Worm (Caenorhabditis elegans) whole organism, late embryonic: ENCODE data around the gene ztf-30.
A peak's percentile ranks its signal among the peaks of the same experiment; 100 is the strongest.

Experiments used
- C08G9.2 ChIP-seq: sonication (generic microtip); optimal IDR thresholded peaks from 2 replicates; lab custom pipeline; 2016; ENCODE audit warnings: mild to moderate bottlenecking, missing genetic modification characterization, moderate library complexity, missing compliant biosample characterization
- C38D4.7 ChIP-seq: fragments of 200-800 bp; sonication (Bioruptor generic); optimal IDR thresholded peaks from 2 replicates; lab custom pipeline; 2018; ENCODE audit warnings: mild to moderate bottlenecking, missing genetic modification characterization, moderate library complexity, missing compliant biosample characterization
- F13H6.1 ChIP-seq: sonication (generic microtip); optimal IDR thresholded peaks from 2 replicates; lab custom pipeline; 2016; ENCODE audit warnings: missing genetic modification characterization, missing compliant biosample characterization
- T23F11.4 ChIP-seq: fragments of 200-800 bp; sonication (Bioruptor generic); optimal IDR thresholded peaks from 2 replicates; lab custom pipeline; 2018; ENCODE audit warnings: mild to moderate bottlenecking, missing genetic modification characterization, missing compliant biosample characterization
- Y22D7AL.16 ChIP-seq: sonication (generic microtip); optimal IDR thresholded peaks from 2 replicates; lab custom pipeline; 2016; ENCODE audit warnings: missing genetic modification characterization, missing compliant biosample characterization
- ceh-18 ChIP-seq: sonication (generic microtip); optimal IDR thresholded peaks from 2 replicates; lab custom pipeline; 2016; ENCODE audit warnings: missing genetic modification characterization, missing compliant biosample characterization
- ceh-19 ChIP-seq: fragments of 200-800 bp; sonication (Bioruptor generic); optimal IDR thresholded peaks from 2 replicates; lab custom pipeline; 2018; ENCODE audit warnings: mild to moderate bottlenecking, missing genetic modification characterization, missing compliant biosample characterization
- ceh-31 ChIP-seq: sonication (generic microtip); optimal IDR thresholded peaks from 2 replicates; lab custom pipeline; 2016; ENCODE audit warnings: missing genetic modification characterization, missing compliant biosample characterization
- ceh-34 ChIP-seq: sonication (generic microtip); optimal IDR thresholded peaks from 2 replicates; lab custom pipeline; 2016; ENCODE audit warnings: mild to moderate bottlenecking, missing genetic modification characterization, missing compliant biosample characterization
- ceh-45 ChIP-seq: fragments of 200-800 bp; sonication (Bioruptor generic); IDR thresholded peaks from 2 replicates; pipeline ENCODE4 v1.3.6; 2022; ENCODE audit warnings: missing genetic modification reagents, missing genetic modification characterization, missing compliant biosample characterization
- ceh-6 ChIP-seq: fragments of 200-800 bp; sonication (Bioruptor generic); optimal IDR thresholded peaks from 2 replicates; lab custom pipeline; 2018; ENCODE audit warnings: mild to moderate bottlenecking, missing genetic modification characterization, missing compliant biosample characterization
- ets-4 ChIP-seq: sonication (generic microtip); optimal IDR thresholded peaks from 2 replicates; lab custom pipeline; 2016; ENCODE audit warnings: missing genetic modification characterization, missing compliant biosample characterization
- eyg-1 ChIP-seq: sonication (generic microtip); optimal IDR thresholded peaks from 2 replicates; lab custom pipeline; 2016; ENCODE audit warnings: missing genotype, missing genetic modification characterization, missing compliant biosample characterization
- fax-1 ChIP-seq: sonication (generic microtip); optimal IDR thresholded peaks from 2 replicates; lab custom pipeline; 2016; ENCODE audit warnings: missing genotype, missing genetic modification characterization, missing compliant biosample characterization
- hlh-30 ChIP-seq: sonication (generic microtip); optimal IDR thresholded peaks from 2 replicates; lab custom pipeline; 2017; ENCODE audit warnings: antibody characterized with exemption, missing genetic modification characterization, missing compliant biosample characterization; ENCODE audit not compliant: insufficient read depth
- hlh-6 ChIP-seq: sonication (generic microtip); optimal IDR thresholded peaks from 2 replicates; lab custom pipeline; 2016; ENCODE audit warnings: missing genotype, missing genetic modification characterization, missing compliant biosample characterization
- lim-6 ChIP-seq: sonication (generic microtip); optimal IDR thresholded peaks from 2 replicates; lab custom pipeline; 2016; ENCODE audit warnings: missing genetic modification characterization, missing compliant biosample characterization
- lin-11 ChIP-seq: fragments of 200-800 bp; sonication (Bioruptor generic); optimal IDR thresholded peaks from 2 replicates; lab custom pipeline; 2018; ENCODE audit warnings: mild to moderate bottlenecking, missing genetic modification characterization, missing compliant biosample characterization
- madf-2 ChIP-seq: sonication (generic microtip); optimal IDR thresholded peaks from 2 replicates; lab custom pipeline; 2017; ENCODE audit warnings: missing genetic modification characterization, missing compliant biosample characterization
- nfya-1 ChIP-seq: sonication (generic microtip); optimal IDR thresholded peaks from 2 replicates; lab custom pipeline; 2017; ENCODE audit warnings: missing genetic modification characterization, mild to moderate bottlenecking, missing compliant biosample characterization, antibody characterized with exemption, moderate library complexity
- npax-4 ChIP-seq: sonication (generic microtip); optimal IDR thresholded peaks from 2 replicates; lab custom pipeline; 2016; ENCODE audit warnings: missing genetic modification characterization, missing compliant biosample characterization
- pag-3 ChIP-seq: sonication (generic microtip); optimal IDR thresholded peaks from 2 replicates; lab custom pipeline; 2016; ENCODE audit warnings: missing compliant biosample characterization, missing genetic modification characterization, borderline replicate concordance
- pha-2 ChIP-seq: sonication (generic microtip); optimal IDR thresholded peaks from 2 replicates; lab custom pipeline; 2017; ENCODE audit warnings: mild to moderate bottlenecking, missing genetic modification characterization, missing compliant biosample characterization
- pha-4 ChIP-seq: fragments of 150-350 bp; optimal IDR thresholded peaks from 2 replicates; lab custom pipeline; 2018; ENCODE audit warnings: missing biosample characterization, missing genetic modification reagents, missing genetic modification characterization
- pqm-1 ChIP-seq: sonication (generic microtip); optimal IDR thresholded peaks from 2 replicates; lab custom pipeline; 2016; ENCODE audit warnings: missing genetic modification characterization, missing compliant biosample characterization
- pros-1 ChIP-seq: fragments of 150-350 bp; optimal IDR thresholded peaks from 2 replicates; lab custom pipeline; 2014; ENCODE audit warnings: missing biosample characterization, missing genetic modification reagents, missing genetic modification characterization
- rnt-1 ChIP-seq: sonication (generic microtip); optimal IDR thresholded peaks from 2 replicates; lab custom pipeline; 2016; ENCODE audit warnings: missing genetic modification characterization, missing compliant biosample characterization
- sox-2 ChIP-seq: fragments of 200-800 bp; sonication (Bioruptor generic); IDR thresholded peaks from 2 replicates; pipeline ENCODE4 v1.3.6; 2022; ENCODE audit warnings: missing genetic modification reagents, missing genetic modification characterization, missing compliant biosample characterization
- syd-9 ChIP-seq: sonication (generic microtip); optimal IDR thresholded peaks from 2 replicates; lab custom pipeline; 2016; ENCODE audit warnings: mild to moderate bottlenecking, missing genetic modification characterization, moderate library complexity, missing compliant biosample characterization
- tbx-2 ChIP-seq: sonication (generic microtip); optimal IDR thresholded peaks from 2 replicates; lab custom pipeline; 2016; ENCODE audit warnings: missing genetic modification characterization, missing compliant biosample characterization
- ttx-3 ChIP-seq: sonication (generic microtip); optimal IDR thresholded peaks from 2 replicates; lab custom pipeline; 2016; ENCODE audit warnings: missing genetic modification reagents, missing genetic modification characterization, missing compliant biosample characterization
- unc-42 ChIP-seq: sonication (generic microtip); optimal IDR thresholded peaks from 2 replicates; lab custom pipeline; 2016; ENCODE audit warnings: missing genotype, missing genetic modification characterization, missing compliant biosample characterization
- unc-55 ChIP-seq: sonication (generic microtip); optimal IDR thresholded peaks from 2 replicates; lab custom pipeline; 2017; ENCODE audit warnings: missing biosample characterization, missing genetic modification reagents, missing genetic modification characterization
- unc-86 ChIP-seq: sonication (generic microtip); optimal IDR thresholded peaks from 2 replicates; lab custom pipeline; 2016; ENCODE audit warnings: missing genetic modification characterization, missing compliant biosample characterization
- ztf-16 ChIP-seq: sonication (generic microtip); optimal IDR thresholded peaks from 2 replicates; lab custom pipeline; 2017; ENCODE audit warnings: missing genetic modification characterization, missing compliant biosample characterization

ztf-30 gene

DNA sequence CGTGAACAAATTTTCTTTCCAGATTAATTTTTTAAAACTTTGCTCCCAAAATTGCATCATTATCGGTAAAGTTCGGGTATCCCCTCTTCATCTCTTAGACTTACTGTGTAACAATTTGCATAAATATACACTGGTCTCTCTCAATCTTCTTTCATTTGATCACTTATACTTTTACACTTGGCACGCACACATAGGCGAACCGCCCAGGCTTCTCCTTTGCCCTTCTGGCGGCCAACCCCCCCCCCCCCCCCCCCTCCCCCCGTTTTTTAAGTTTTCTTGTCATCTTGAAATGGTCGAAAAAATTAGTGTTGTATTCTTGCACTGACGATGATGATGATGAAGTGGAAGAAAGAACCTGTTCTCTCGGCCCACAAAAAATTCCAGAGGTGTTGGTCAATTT is 27.4 kb downstream of the ztf-30 start:
- TF ChIP-seq fax-1 (no peak), Y22D7AL.16 (tag; lab: Kevin White, UChicago) (no peak), hlh-6 (no peak), npax-4 (tag; lab: Kevin White, UChicago) (no peak), syd-9 (tag; lab: Kevin White, UChicago) (no peak), F13H6.1 (tag; lab: Kevin White, UChicago) (no peak)

DNA sequence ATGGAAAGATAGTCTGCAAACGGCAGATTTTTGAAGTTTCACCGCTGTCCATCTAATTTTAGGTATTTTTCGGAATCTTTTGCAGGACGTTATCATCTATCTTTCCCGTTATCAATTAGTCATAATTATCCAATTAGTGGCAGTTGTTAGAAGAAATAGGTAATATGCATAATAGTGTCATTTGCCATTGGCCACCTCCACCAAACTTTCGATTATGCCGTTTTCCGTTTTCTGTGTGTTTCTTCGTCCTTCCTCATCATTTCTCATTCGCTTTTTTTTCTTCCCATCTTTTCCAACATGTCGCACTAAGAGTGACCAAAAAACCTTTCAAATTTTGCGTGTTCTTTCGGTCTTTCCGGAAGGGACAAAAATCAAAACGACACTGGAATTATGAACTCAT is 33.3 kb downstream of the ztf-30 start:
- TF ChIP-seq ztf-16 (tag; lab: Kevin White, UChicago) (no peak), lim-6 (tag; lab: Kevin White, UChicago) (no peak), pros-1 (tag; lab: Kevin White, UChicago) (no peak), ttx-3 (no peak), C38D4.7 (no peak), Y22D7AL.16 (tag; lab: Kevin White, UChicago) (no peak), pqm-1 (tag; lab: Kevin White, UChicago) (no peak), unc-42 (tag; lab: Kevin White, UChicago) (no peak), ceh-19 (GFP tag; lab: Kevin White, UChicago) (no peak), tbx-2 (tag; lab: Kevin White, UChicago) (no peak), lin-11 (tag; lab: Kevin White, UChicago) (no peak), eyg-1 (tag; lab: Kevin White, UChicago) (no peak), unc-86 (no peak)

ce11 chrIII:8560836-8561235 is 36.8 kb downstream of the ztf-30 start, which contains the start of gene acdh-6:
acdh-6 (plus strand) TSS chrIII:8561136.
- TF ChIP-seq pha-4 (tag; lab: Kevin White, UChicago) (no peak), unc-86 (no peak), T23F11.4 (no peak), pag-3 (tag; lab: Kevin White, UChicago) (no peak), C08G9.2 (tag; lab: Kevin White, UChicago) (no peak)

DNA sequence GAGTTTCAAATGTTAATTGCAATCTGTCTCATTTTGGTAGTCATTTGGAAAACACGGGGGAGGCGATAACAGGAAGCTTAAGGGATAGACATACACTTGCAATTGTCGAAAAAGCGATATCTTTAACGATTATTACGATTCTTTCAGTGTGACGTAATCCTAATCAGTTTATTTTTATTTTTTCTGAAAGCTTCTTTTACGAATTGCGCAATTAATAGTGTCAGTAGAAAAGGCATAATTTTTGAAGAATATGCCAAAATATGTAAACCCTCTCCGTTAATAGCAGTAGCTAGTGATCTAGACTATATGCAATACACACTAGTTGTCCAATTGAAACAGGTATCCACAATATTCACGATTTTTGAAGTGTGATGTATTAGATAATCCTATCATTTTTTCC is 37.3 kb downstream of the ztf-30 start:
- TF ChIP-seq unc-86 (no peak), ceh-45 (GFP tag; lab: Robert Waterston, UW) (no peak), sox-2 (no peak), pag-3 (tag; lab: Kevin White, UChicago) (no peak), T23F11.4 (no peak), rnt-1 (tag; lab: Kevin White, UChicago) (no peak), ets-4 (tag; lab: Kevin White, UChicago) (no peak), syd-9 (tag; lab: Kevin White, UChicago) (no peak)

- TF ChIP-seq hlh-6 = no peak
- no peak for TF ChIP-seq ttx-3
- TF ChIP-seq hlh-30 = peak; percentile 12
- TF ChIP-seq ceh-6 (GFP tag; lab: Kevin White, UChicago) = no peak
- no peak for TF ChIP-seq ceh-18 (tag; lab: Kevin White, UChicago)
- TF ChIP-seq madf-2 = no peak
- peak; percentile 12 for TF ChIP-seq ceh-31 (tag; lab: Kevin White, UChicago)
- TF ChIP-seq pha-2 (tag; lab: Kevin White, UChicago) = no peak
- peak; percentile 28 for TF ChIP-seq nfya-1 (tag; lab: Kevin White, UChicago)
- TF ChIP-seq rnt-1 (tag; lab: Kevin White, UChicago) = peak; percentile 19
- TF ChIP-seq ceh-34 (tag; lab: Kevin White, UChicago) = peak; percentile 35
- peak; percentile 97 for TF ChIP-seq unc-55 (GFP tag; lab: Kevin White, UChicago)
These were observed 40.8 kb downstream of the ztf-30 start, which contains the start of gene C02D5.2 for ce11 chrIII:8556836-8557385. C02D5.2 (plus strand) TSS chrIII:8557335.
